Fruit fly (Drosophila melanogaster) whole organism, embryonic: ENCODE results near the gene wam.

ENCODE experiments used
- Abd-B ChIP-seq: fragments of 200-800 bp; sonication (Bioruptor generic); optimal IDR thresholded peaks from 2 replicates; lab custom pipeline; 2018; ENCODE audit warnings: missing biosample characterization, mild to moderate bottlenecking, missing genetic modification characterization, moderate library complexity
- Antp ChIP-seq: fragments of 200-800 bp; sonication (Bioruptor generic); optimal IDR thresholded peaks from 3 replicates; lab custom pipeline; 2016; ENCODE audit warnings: missing biosample characterization, missing genetic modification characterization
- Atf-2 ChIP-seq: fragments of 200-800 bp; sonication (Bioruptor generic); optimal IDR thresholded peaks from 2 replicates; lab custom pipeline; 2016; ENCODE audit warnings: missing biosample characterization, missing genetic modification characterization
- CG10431 ChIP-seq: fragments of 200-800 bp; sonication (Bioruptor generic); optimal IDR thresholded peaks from 3 replicates; lab custom pipeline; 2018; ENCODE audit warnings: missing biosample characterization, mild to moderate bottlenecking, missing genetic modification characterization
- CG14710 ChIP-seq: fragments of 200-800 bp; sonication (Bioruptor generic); optimal IDR thresholded peaks from 3 replicates; lab custom pipeline; 2019; ENCODE audit warnings: missing biosample characterization, mild to moderate bottlenecking, missing genetic modification characterization, moderate library complexity
- CG15479 ChIP-seq: fragments of 200-800 bp; sonication (Bioruptor generic); optimal IDR thresholded peaks from 3 replicates; lab custom pipeline; 2019; ENCODE audit warnings: missing biosample characterization, mild to moderate bottlenecking, missing genetic modification characterization, moderate library complexity
- CG1602 ChIP-seq: fragments of 200-800 bp; sonication (Bioruptor generic); optimal IDR thresholded peaks from 3 replicates; lab custom pipeline; 2016; ENCODE audit warnings: missing biosample characterization, missing genetic modification characterization
- CG16779 ChIP-seq: fragments of 200-800 bp; sonication (Bioruptor generic); IDR thresholded peaks from 2 replicates; pipeline ENCODE4 v1.3.6; 2022; ENCODE audit warnings: missing biosample characterization, missing genetic modification characterization
- CG18619 ChIP-seq: fragments of 200-800 bp; sonication (Bioruptor generic); optimal IDR thresholded peaks from 3 replicates; lab custom pipeline; 2017; ENCODE audit warnings: missing biosample characterization, mild to moderate bottlenecking, missing genetic modification characterization
- CG2875 ChIP-seq: fragments of 200-800 bp; sonication (Bioruptor generic); optimal IDR thresholded peaks from 2 replicates; lab custom pipeline; 2017; ENCODE audit warnings: missing biosample characterization, mild to moderate bottlenecking, missing genetic modification characterization, missing genetic modification reagents
- CG3281 ChIP-seq: fragments of 200-800 bp; sonication (Bioruptor generic); optimal IDR thresholded peaks from 3 replicates; lab custom pipeline; 2017; ENCODE audit warnings: missing biosample characterization, mild to moderate bottlenecking, missing genetic modification characterization
- CG34422 ChIP-seq: fragments of 200-800 bp; sonication (Bioruptor generic); IDR thresholded peaks from 3 replicates; pipeline ENCODE4 v1.3.6; 2022; ENCODE audit warnings: missing biosample characterization, missing genetic modification characterization
- CG3838 ChIP-seq: fragments of 200-800 bp; sonication (Bioruptor generic); optimal IDR thresholded peaks from 3 replicates; lab custom pipeline; 2016; ENCODE audit warnings: missing biosample characterization, missing genetic modification characterization
- CG4360 ChIP-seq: fragments of 200-800 bp; sonication (Bioruptor generic); IDR thresholded peaks from 2 replicates; pipeline ENCODE4 v1.3.6; 2022; ENCODE audit warnings: missing biosample characterization, missing genetic modification characterization
- CG4730 ChIP-seq: fragments of 200-800 bp; sonication (Bioruptor generic); IDR thresholded peaks from 2 replicates; pipeline ENCODE4 v1.3.6; 2022; ENCODE audit warnings: missing biosample characterization, missing genetic modification characterization
- CG5180 ChIP-seq: fragments of 200-800 bp; sonication (Bioruptor generic); optimal IDR thresholded peaks from 3 replicates; lab custom pipeline; 2017; ENCODE audit warnings: missing biosample characterization, missing genetic modification characterization, mild to moderate bottlenecking, moderate library complexity, missing genetic modification reagents
- CG6254 ChIP-seq: fragments of 200-800 bp; sonication (Bioruptor generic); optimal IDR thresholded peaks from 3 replicates; lab custom pipeline; 2017; ENCODE audit warnings: mild to moderate bottlenecking, missing biosample characterization, missing genetic modification reagents, missing genetic modification characterization
- CG7372 ChIP-seq: fragments of 200-800 bp; sonication (Bioruptor generic); IDR thresholded peaks from 2 replicates; pipeline ENCODE4 v1.3.6; 2022; ENCODE audit warnings: missing biosample characterization, missing genetic modification characterization
- CG8924 ChIP-seq: fragments of 200-800 bp; optimal IDR thresholded peaks from 3 replicates; lab custom pipeline; 2019; ENCODE audit warnings: missing biosample characterization, mild to moderate bottlenecking, missing genetic modification characterization, moderate library complexity
- CG9215 ChIP-seq: fragments of 200-800 bp; sonication (Bioruptor generic); IDR thresholded peaks from 2 replicates; pipeline ENCODE4 v1.3.6; 2022; ENCODE audit warnings: missing biosample characterization, missing genetic modification characterization
- Chrac-16 ChIP-seq: fragments of 200-800 bp; sonication (Bioruptor generic); optimal IDR thresholded peaks from 3 replicates; lab custom pipeline; 2016; ENCODE audit warnings: missing biosample characterization, missing genetic modification characterization
- CoRest ChIP-seq: fragments of 200-800 bp; sonication (Bioruptor generic); optimal IDR thresholded peaks from 3 replicates; lab custom pipeline; 2018; ENCODE audit warnings: missing biosample characterization, mild to moderate bottlenecking, missing genetic modification characterization, moderate library complexity
- D19B ChIP-seq: fragments of 200-800 bp; sonication (Bioruptor generic); optimal IDR thresholded peaks from 2 replicates; lab custom pipeline; 2017; ENCODE audit warnings: missing biosample characterization, mild to moderate bottlenecking, missing genetic modification characterization
- Dad ChIP-seq: fragments of 200-800 bp; sonication (Bioruptor generic); optimal IDR thresholded peaks from 3 replicates; lab custom pipeline; 2016; ENCODE audit warnings: missing biosample characterization, missing genetic modification characterization
- Dfd ChIP-seq, 2 experiments: fragments of >200 bp; optimal IDR thresholded peaks; 2 replicates each; lab custom pipeline; 2017; ENCODE audit warnings: missing biosample characterization in 2 of 2, missing genetic modification characterization in 2 of 2
- E2f1 ChIP-seq: fragments of 200-800 bp; sonication (Bioruptor generic); IDR thresholded peaks from 2 replicates; pipeline ENCODE4 v1.3.6; 2022; ENCODE audit warnings: missing biosample characterization, missing genetic modification characterization
- E2f2 ChIP-seq: fragments of 200-800 bp; sonication (Bioruptor generic); IDR thresholded peaks from 2 replicates; pipeline ENCODE4 v1.3.6; 2022; ENCODE audit warnings: missing biosample characterization, missing genetic modification characterization
- ERR ChIP-seq: fragments of 200-800 bp; sonication (Bioruptor generic); optimal IDR thresholded peaks from 2 replicates; lab custom pipeline; 2016; ENCODE audit warnings: missing biosample characterization, missing genetic modification characterization
- Hmx ChIP-seq: fragments of 200-800 bp; sonication (Bioruptor generic); optimal IDR thresholded peaks from 2 replicates; lab custom pipeline; 2016; ENCODE audit warnings: missing biosample characterization, missing genetic modification characterization
- MESR4 ChIP-seq: fragments of 200-800 bp; sonication (Bioruptor generic); optimal IDR thresholded peaks from 2 replicates; lab custom pipeline; 2018; ENCODE audit warnings: missing biosample characterization, mild to moderate bottlenecking, missing genetic modification characterization, moderate library complexity
- Max ChIP-seq: fragments of 200-800 bp; sonication (Bioruptor generic); optimal IDR thresholded peaks from 2 replicates; lab custom pipeline; 2016; ENCODE audit warnings: missing biosample characterization, mild to moderate bottlenecking, missing genetic modification characterization
- Mrtf ChIP-seq: fragments of 200-800 bp; sonication (Bioruptor generic); IDR thresholded peaks from 3 replicates; pipeline ENCODE4 v1.3.6; 2022; ENCODE audit warnings: missing biosample characterization, missing genetic modification characterization
- Neu2 ChIP-seq: fragments of 200-800 bp; sonication (Bioruptor generic); optimal IDR thresholded peaks from 3 replicates; lab custom pipeline; 2016; ENCODE audit warnings: missing biosample characterization, missing genetic modification characterization, borderline replicate concordance
- Nf-YB ChIP-seq: fragments of 200-800 bp; sonication (Bioruptor generic); optimal IDR thresholded peaks from 3 replicates; lab custom pipeline; 2019; ENCODE audit warnings: missing biosample characterization, mild to moderate bottlenecking, missing genetic modification characterization, moderate library complexity
- NfI ChIP-seq: fragments of 200-800 bp; sonication (Bioruptor generic); optimal IDR thresholded peaks from 3 replicates; lab custom pipeline; 2018; ENCODE audit warnings: missing biosample characterization, mild to moderate bottlenecking, missing genetic modification characterization, moderate library complexity
- Spps ChIP-seq: fragments of 200-800 bp; sonication (Bioruptor generic); optimal IDR thresholded peaks from 2 replicates; lab custom pipeline; 2018; ENCODE audit warnings: missing biosample characterization, mild to moderate bottlenecking, missing genetic modification characterization
- TFAM ChIP-seq: fragments of 200-800 bp; sonication (Bioruptor generic); optimal IDR thresholded peaks from 2 replicates; lab custom pipeline; 2017; ENCODE audit warnings: missing biosample characterization, missing genetic modification characterization, inconsistent platforms
- ac ChIP-seq: fragments of 200-800 bp; sonication (Bioruptor generic); optimal IDR thresholded peaks from 3 replicates; lab custom pipeline; 2017; ENCODE audit warnings: missing biosample characterization, mild to moderate bottlenecking, missing genetic modification characterization
- amos ChIP-seq: fragments of 200-800 bp; sonication (Bioruptor generic); IDR thresholded peaks from 2 replicates; pipeline ENCODE4 v1.3.6; 2022; ENCODE audit warnings: missing biosample characterization, missing genetic modification characterization; ENCODE audit not compliant: partially characterized antibody
- danr ChIP-seq: fragments of 200-800 bp; sonication (Bioruptor generic); IDR thresholded peaks from 2 replicates; pipeline ENCODE4 v1.3.6; 2022; ENCODE audit warnings: missing biosample characterization, missing genetic modification characterization
- dimm ChIP-seq: fragments of 200-800 bp; sonication (Bioruptor generic); IDR thresholded peaks from 2 replicates; pipeline ENCODE4 v1.3.6; 2022; ENCODE audit warnings: missing biosample characterization, missing genetic modification characterization
- emc ChIP-seq: fragments of 200-800 bp; sonication (Bioruptor generic); optimal IDR thresholded peaks from 2 replicates; lab custom pipeline; 2016; ENCODE audit warnings: missing biosample characterization, missing genetic modification characterization
- ftz-f1 ChIP-seq: fragments of 200-800 bp; sonication (Bioruptor generic); optimal IDR thresholded peaks from 2 replicates; lab custom pipeline; 2016; ENCODE audit warnings: missing biosample characterization, missing genetic modification characterization
- ham ChIP-seq: fragments of 200-800 bp; sonication (Bioruptor generic); IDR thresholded peaks from 2 replicates; pipeline ENCODE4 v1.3.6; 2022; ENCODE audit warnings: missing biosample characterization, missing genetic modification characterization
- her ChIP-seq: fragments of 200-800 bp; sonication (Bioruptor generic); optimal IDR thresholded peaks from 2 replicates; lab custom pipeline; 2016; ENCODE audit warnings: missing biosample characterization, missing genetic modification characterization
- lov ChIP-seq, 2 experiments: fragments of 200-800 bp in 1 of 2; fragments of >200 bp in 1 of 2; sonication (Bioruptor generic) in 1 of 2; IDR thresholded peaks in 1 of 2; optimal IDR thresholded peaks in 1 of 2; 2 replicates in 1 of 2; 3 replicates in 1 of 2; pipeline versions ENCODE4 v1.3.6 to Lab custom; 2017 to 2022; ENCODE audit warnings: missing biosample characterization in 1 of 2, missing genetic modification characterization in 1 of 2
- nmo ChIP-seq: fragments of 200-800 bp; sonication (Bioruptor generic); optimal IDR thresholded peaks from 2 replicates; lab custom pipeline; 2018; ENCODE audit warnings: missing biosample characterization, mild to moderate bottlenecking, missing genetic modification characterization, moderate library complexity
- odd ChIP-seq: fragments of 200-800 bp; sonication (Bioruptor generic); optimal IDR thresholded peaks from 2 replicates; lab custom pipeline; 2017; ENCODE audit warnings: missing biosample characterization, mild to moderate bottlenecking, missing genetic modification characterization
- sima ChIP-seq: fragments of 200-800 bp; sonication (Bioruptor generic); optimal IDR thresholded peaks from 2 replicates; lab custom pipeline; 2016; ENCODE audit warnings: missing biosample characterization, missing genetic modification characterization
- sug ChIP-seq: fragments of 200-800 bp; optimal IDR thresholded peaks from 2 replicates; lab custom pipeline; 2019; ENCODE audit warnings: missing biosample characterization, mild to moderate bottlenecking, missing genetic modification characterization, moderate library complexity
- trem ChIP-seq: fragments of 200-800 bp; optimal IDR thresholded peaks from 3 replicates; lab custom pipeline; 2019; ENCODE audit warnings: missing biosample characterization, mild to moderate bottlenecking, missing genetic modification characterization, moderate library complexity

Gene wam

dm6 chr3R:23331280-23331679 lies 43.4 kb upstream of the wam start (continued):
- TF ChIP-seq ac (GFP tag; lab: Kevin White, UChicago) = no peak
- no peak for TF ChIP-seq CG16779 (GFP tag; lab: Robert Waterston, UW)
- TF ChIP-seq Max (GFP tag; lab: Kevin White, UChicago) = peak; percentile 45
- TF ChIP-seq CG15479 (GFP tag; lab: Kevin White, UChicago) = no peak
- peak; percentile 68 for TF ChIP-seq CG6254
- peak; percentile 77 for TF ChIP-seq NfI
- TF ChIP-seq CG4360 = no peak
- no peak for TF ChIP-seq MESR4 (GFP tag; lab: Kevin White, UChicago)
- TF ChIP-seq danr = no peak
- TF ChIP-seq emc (GFP tag; lab: Kevin White, UChicago) = no peak
- TF ChIP-seq her = no peak
- peak; percentile 7 for TF ChIP-seq Chrac-16 (GFP tag; lab: Kevin White, UChicago)
- peak; percentile 68 for TF ChIP-seq CG14710 (tag; lab: Kevin White, UChicago)
- no peak for TF ChIP-seq CG4730
- peak; percentile 31 for TF ChIP-seq nmo (GFP tag; lab: Kevin White, UChicago)
- TF ChIP-seq lov (optimal IDR thresholded peaks at IDR 0.05; lab: Kevin White, UChicago) = no peak
- TF ChIP-seq lov (GFP tag; IDR thresholded peaks at IDR 0.05; lab: Robert Waterston, UW) = no peak
- TF ChIP-seq amos (GFP tag; lab: Robert Waterston, UW) = peak; percentile 52; the same call in 1 of the 2 replicates
- peak; percentile 13 for TF ChIP-seq sug (tag; lab: Kevin White, UChicago)
- peak; percentile 26; the same call in 1 of the 2 replicates for TF ChIP-seq E2f2
- no peak for TF ChIP-seq CG3838
- TF ChIP-seq E2f1 (GFP tag; lab: Robert Waterston, UW) = no peak
- no peak for TF ChIP-seq Mrtf (GFP tag; lab: Robert Waterston, UW)
- TF ChIP-seq CG7372 = no peak; the same call in 1 of the 2 replicates
- TF ChIP-seq Abd-B (GFP tag; lab: Kevin White, UChicago) = no peak
- TF ChIP-seq CG9215 = no peak
- TF ChIP-seq dimm (GFP tag; lab: Robert Waterston, UW) = no peak
- TF ChIP-seq Neu2 (GFP tag; lab: Kevin White, UChicago) = no peak
- TF ChIP-seq CG2875 (GFP tag; lab: Kevin White, UChicago) = peak; percentile 28
- TF ChIP-seq Spps = peak; percentile 16
- peak; percentile 25 for TF ChIP-seq CG8924 (tag; lab: Kevin White, UChicago)
- no peak for TF ChIP-seq ERR (GFP tag; lab: Kevin White, UChicago)
- no peak for TF ChIP-seq ftz-f1
- TF ChIP-seq Hmx (GFP tag; lab: Kevin White, UChicago) = no peak
- no peak for TF ChIP-seq Atf-2
- TF ChIP-seq ham (GFP tag; lab: Robert Waterston, UW) = no peak
- TF ChIP-seq D19B = no peak
- TF ChIP-seq CG1602 = peak; percentile 38
- peak; percentile 30; the same call in 1 of the 3 replicates for TF ChIP-seq CG34422
- no peak for TF ChIP-seq sima
- TF ChIP-seq trem (tag; lab: Kevin White, UChicago) = peak; percentile 54
- no peak for TF ChIP-seq Dfd (GFP tag; optimal IDR thresholded peaks at IDR 0.05; lab: Kevin White, UChicago)
- TF ChIP-seq CG5180 = peak; percentile 21
- TF ChIP-seq CoRest (tag; lab: Kevin White, UChicago) = peak; percentile 13
- TF ChIP-seq odd (GFP tag; lab: Kevin White, UChicago) = peak; percentile 24
- TF ChIP-seq CG3281 (GFP tag; lab: Kevin White, UChicago) = peak; percentile 59
- no peak for TF ChIP-seq Antp (GFP tag; lab: Kevin White, UChicago)
- no peak for TF ChIP-seq TFAM (GFP tag; lab: Kevin White, UChicago)
- peak; percentile 38 for TF ChIP-seq Nf-YB (GFP tag; lab: Kevin White, UChicago)
- TF ChIP-seq Dad (GFP tag; lab: Kevin White, UChicago) = no peak
- peak; percentile 57 for TF ChIP-seq CG10431
- peak; percentile 50 for TF ChIP-seq CG18619
